Fruit fly (Drosophila melanogaster) whole organism, embryonic: ENCODE measurements around the gene CG8142.

Source experiments
- Atf-2 ChIP-seq: fragments of 200-800 bp; sonication (Bioruptor generic); optimal IDR thresholded peaks from 2 replicates; lab custom pipeline; 2016; ENCODE audit warnings: missing biosample characterization, missing genetic modification characterization
- CG17186 ChIP-seq: fragments of 200-800 bp; sonication (Bioruptor generic); optimal IDR thresholded peaks from 3 replicates; lab custom pipeline; 2017; ENCODE audit warnings: missing biosample characterization, missing genetic modification reagents, missing genetic modification characterization
- CG34224 ChIP-seq: fragments of 200-800 bp; sonication (Bioruptor generic); IDR thresholded peaks from 3 replicates; pipeline ENCODE4 v1.3.6; 2022; ENCODE audit warnings: missing biosample characterization, missing genetic modification characterization; ENCODE audit not compliant: partially characterized antibody
- CG7372 ChIP-seq: fragments of 200-800 bp; sonication (Bioruptor generic); IDR thresholded peaks from 2 replicates; pipeline ENCODE4 v1.3.6; 2022; ENCODE audit warnings: missing biosample characterization, missing genetic modification characterization
- Chrac-16 ChIP-seq: fragments of 200-800 bp; sonication (Bioruptor generic); optimal IDR thresholded peaks from 3 replicates; lab custom pipeline; 2016; ENCODE audit warnings: missing biosample characterization, missing genetic modification characterization
- Dfd ChIP-seq, 2 experiments: fragments of >200 bp; optimal IDR thresholded peaks; 2 replicates each; lab custom pipeline; 2017; ENCODE audit warnings: missing biosample characterization in 2 of 2, missing genetic modification characterization in 2 of 2
- Eip74EF ChIP-seq, 2 experiments: fragments of 200-800 bp in 1 of 2; fragments of >200 bp in 1 of 2; sonication (Bioruptor generic) in 1 of 2; optimal IDR thresholded peaks; 2 replicates each; lab custom pipeline; 2017 to 2019; ENCODE audit warnings: missing biosample characterization in 2 of 2, missing genetic modification characterization in 2 of 2, mild to moderate bottlenecking in 1 of 2, moderate library complexity in 1 of 2
- cato ChIP-seq: fragments of 200-800 bp; sonication (Bioruptor generic); optimal IDR thresholded peaks from 2 replicates; lab custom pipeline; 2016; ENCODE audit warnings: missing biosample characterization, missing genetic modification characterization, borderline replicate concordance
- kay ChIP-seq: fragments of 200-800 bp; sonication (Bioruptor generic); optimal IDR thresholded peaks from 2 replicates; lab custom pipeline; 2016; ENCODE audit warnings: missing biosample characterization, missing genetic modification characterization
- pan ChIP-seq, 4 experiments: fragments of >200 bp in 3 of 4; fragments of 200-800 bp in 1 of 4; sonication (Bioruptor generic) in 1 of 4; optimal IDR thresholded peaks in 3 of 4; IDR thresholded peaks in 1 of 4; 2 replicates each; pipeline versions ENCODE4 v1.3.6 to Lab custom; 2017 to 2022; ENCODE audit warnings: missing biosample characterization in 2 of 4, missing genetic modification characterization in 2 of 4, mixed read lengths in 1 of 4
- tgo ChIP-seq: fragments of 200-800 bp; sonication (Bioruptor generic); IDR thresholded peaks from 3 replicates; pipeline ENCODE4 v1.3.6; 2022; ENCODE audit warnings: missing biosample characterization, missing genetic modification characterization
- vfl ChIP-seq: fragments of 200-800 bp; sonication (Bioruptor generic); optimal IDR thresholded peaks from 2 replicates; lab custom pipeline; 2016; ENCODE audit warnings: missing biosample characterization, missing genetic modification characterization

DNA sequence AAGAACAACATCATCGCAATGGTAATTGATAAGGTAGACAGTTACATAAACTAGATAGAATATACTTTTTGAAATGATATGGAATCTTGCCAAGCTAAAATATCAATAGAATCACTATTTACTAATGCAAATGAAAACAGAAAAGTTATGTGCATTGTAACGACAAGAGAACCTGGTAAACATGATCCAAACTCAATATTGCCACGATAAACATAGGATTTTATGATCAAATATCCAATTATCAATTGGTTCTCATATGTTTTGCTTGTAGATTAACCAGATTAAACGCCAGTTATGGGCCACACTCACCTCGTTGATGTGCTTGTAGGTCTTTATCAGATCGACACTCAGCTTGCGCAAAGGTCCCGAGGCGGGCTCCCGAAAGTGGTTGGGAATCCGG lies 27.8 kb upstream of the CG8142 start:
- TF ChIP-seq vfl (GFP tag; lab: Kevin White, UChicago) (no peak), CG17186 (GFP tag; lab: Kevin White, UChicago) (no peak), Eip74EF (GFP tag; optimal IDR thresholded peaks at IDR 0.05; lab: Kevin White, UChicago) (no peak), kay (no peak), cato (no peak), CG34224 (GFP tag; lab: Robert Waterston, UW) (no peak), Dfd (GFP tag; optimal IDR thresholded peaks at IDR 0.05; lab: Kevin White, UChicago) (no peak), Chrac-16 (GFP tag; lab: Kevin White, UChicago) (no peak), Atf-2 (GFP tag; lab: Kevin White, UChicago) (no peak), pan (optimal IDR thresholded peaks at IDR 0.05; lab: Kevin White, UChicago) (no peak), pan (GFP tag; optimal IDR thresholded peaks at IDR 0.05 in 1 of 2, IDR thresholded peaks at IDR 0.05 in 1 of 2) (no peak), CG7372 (GFP tag; lab: Robert Waterston, UW) (no peak), tgo (GFP tag; lab: Robert Waterston, UW) (no peak)
